Fruit fly (Drosophila melanogaster) whole organism, prepupa: Measurements from ENCODE around the gene lilli.

Experiments
- Blimp-1 ChIP-seq: fragments of 200-800 bp; sonication (Bioruptor generic); optimal IDR thresholded peaks from 3 replicates; lab custom pipeline; 2017; ENCODE audit warnings: missing biosample characterization, missing genetic modification characterization, mild to moderate bottlenecking, moderate library complexity, missing genetic modification reagents
- CG10631 ChIP-seq: fragments of 200-800 bp; sonication (Bioruptor generic); optimal IDR thresholded peaks from 2 replicates; lab custom pipeline; 2016; ENCODE audit warnings: missing biosample characterization, missing genetic modification characterization
- CG10669 ChIP-seq: fragments of 200-800 bp; sonication (Bioruptor generic); optimal IDR thresholded peaks from 3 replicates; lab custom pipeline; 2018; ENCODE audit warnings: missing biosample characterization, mild to moderate bottlenecking, missing genetic modification characterization, moderate library complexity
- CG11294 ChIP-seq: fragments of 200-800 bp; sonication (Bioruptor generic); IDR thresholded peaks from 2 replicates; pipeline ENCODE4 v1.3.6; 2022; ENCODE audit warnings: missing biosample characterization, missing genetic modification characterization
- CG11762 ChIP-seq: fragments of 200-800 bp; sonication (Bioruptor generic); optimal IDR thresholded peaks from 3 replicates; lab custom pipeline; 2016; ENCODE audit warnings: missing biosample characterization, missing genetic modification characterization; ENCODE audit not compliant: insufficient read depth
- CG11902 ChIP-seq: fragments of 200-800 bp; sonication (Bioruptor generic); optimal IDR thresholded peaks from 3 replicates; lab custom pipeline; 2016; ENCODE audit warnings: missing biosample characterization, missing genetic modification characterization
- CG3032 ChIP-seq: fragments of 200-800 bp; optimal IDR thresholded peaks from 2 replicates; lab custom pipeline; 2019; ENCODE audit warnings: missing biosample characterization, mild to moderate bottlenecking, missing genetic modification characterization, moderate library complexity
- CG31627 ChIP-seq: fragments of 200-800 bp; sonication (Bioruptor generic); optimal IDR thresholded peaks from 3 replicates; lab custom pipeline; 2016; ENCODE audit warnings: missing biosample characterization, missing genetic modification characterization
- CG32006 ChIP-seq: fragments of 200-800 bp; sonication (Bioruptor generic); optimal IDR thresholded peaks from 3 replicates; lab custom pipeline; 2017; ENCODE audit warnings: missing biosample characterization, mild to moderate bottlenecking, missing genetic modification characterization
- CG34406 ChIP-seq: fragments of 200-800 bp; sonication (Bioruptor generic); optimal IDR thresholded peaks from 3 replicates; lab custom pipeline; 2016; ENCODE audit warnings: missing biosample characterization, missing genetic modification characterization
- CG3919 ChIP-seq: fragments of 200-800 bp; sonication (Bioruptor generic); optimal IDR thresholded peaks from 3 replicates; lab custom pipeline; 2016; ENCODE audit warnings: missing biosample characterization, missing genetic modification characterization
- CG4318 ChIP-seq: fragments of 200-800 bp; sonication (Bioruptor generic); optimal IDR thresholded peaks from 3 replicates; lab custom pipeline; 2017; ENCODE audit warnings: missing biosample characterization, mild to moderate bottlenecking, missing genetic modification characterization
- CG6163 ChIP-seq: fragments of 200-800 bp; sonication (Bioruptor generic); IDR thresholded peaks from 3 replicates; pipeline ENCODE4 v1.3.6; 2022; ENCODE audit warnings: missing biosample characterization, missing genetic modification characterization
- CG6276 ChIP-seq: fragments of 200-800 bp; sonication (Bioruptor generic); optimal IDR thresholded peaks from 2 replicates; lab custom pipeline; 2017; ENCODE audit warnings: missing biosample characterization, mild to moderate bottlenecking, missing genetic modification characterization
- CG6792 ChIP-seq: fragments of 200-800 bp; sonication (Bioruptor generic); optimal IDR thresholded peaks from 3 replicates; lab custom pipeline; 2016; ENCODE audit warnings: missing biosample characterization, missing genetic modification characterization
- CG6808 ChIP-seq: fragments of 200-800 bp; sonication (Bioruptor generic); optimal IDR thresholded peaks from 3 replicates; lab custom pipeline; 2017; ENCODE audit warnings: missing biosample characterization, missing genetic modification characterization, mild to moderate bottlenecking, moderate library complexity, missing genetic modification reagents
- CG6854 ChIP-seq: fragments of 200-800 bp; sonication (Bioruptor generic); optimal IDR thresholded peaks from 2 replicates; lab custom pipeline; 2017; ENCODE audit warnings: missing biosample characterization, mild to moderate bottlenecking, missing genetic modification characterization
- CG7368 ChIP-seq: fragments of 200-800 bp; sonication (Bioruptor generic); optimal IDR thresholded peaks from 3 replicates; lab custom pipeline; 2016; ENCODE audit warnings: missing biosample characterization, missing genetic modification characterization
- CG8119 ChIP-seq: fragments of 200-800 bp; sonication (Bioruptor generic); IDR thresholded peaks from 3 replicates; pipeline ENCODE4 v1.3.6; 2022; ENCODE audit warnings: missing biosample characterization, missing genetic modification characterization
- CG8632 ChIP-seq: fragments of 200-800 bp; sonication (Bioruptor generic); optimal IDR thresholded peaks from 3 replicates; lab custom pipeline; 2016; ENCODE audit warnings: missing biosample characterization, missing genetic modification characterization
- CG9139 ChIP-seq: fragments of 200-800 bp; sonication (Bioruptor generic); optimal IDR thresholded peaks from 3 replicates; lab custom pipeline; 2017; ENCODE audit warnings: missing biosample characterization, mild to moderate bottlenecking, missing genetic modification characterization
- Eip93F ChIP-seq: fragments of 200-800 bp; sonication (Bioruptor generic); optimal IDR thresholded peaks from 2 replicates; lab custom pipeline; 2016; ENCODE audit warnings: missing biosample characterization, mild to moderate bottlenecking, missing genetic modification characterization
- Ets21C ChIP-seq: fragments of 200-800 bp; sonication (Bioruptor generic); optimal IDR thresholded peaks from 3 replicates; lab custom pipeline; 2016; ENCODE audit warnings: missing biosample characterization, missing genetic modification characterization
- Ets96B ChIP-seq: fragments of 200-800 bp; optimal IDR thresholded peaks from 2 replicates; lab custom pipeline; 2019; ENCODE audit warnings: missing biosample characterization, mild to moderate bottlenecking, missing genetic modification characterization, moderate library complexity
- Gug ChIP-seq: fragments of 200-800 bp; sonication (Bioruptor generic); IDR thresholded peaks from 2 replicates; pipeline ENCODE4 v1.3.6; 2022; ENCODE audit warnings: missing biosample characterization, missing genetic modification characterization
- Hr38 ChIP-seq: sonication (Bioruptor generic); optimal IDR thresholded peaks from 2 replicates; lab custom pipeline; 2016; ENCODE audit warnings: missing biosample characterization, missing genetic modification characterization
- Hr39 ChIP-seq: fragments of 200-800 bp; sonication (Bioruptor generic); optimal IDR thresholded peaks from 2 replicates; lab custom pipeline; 2016; ENCODE audit warnings: missing biosample characterization, missing genetic modification characterization
- Hr4 ChIP-seq: fragments of 200-800 bp; sonication (Bioruptor generic); optimal IDR thresholded peaks from 3 replicates; lab custom pipeline; 2016; ENCODE audit warnings: missing biosample characterization, missing genetic modification characterization
- Met ChIP-seq: fragments of 200-800 bp; sonication (Bioruptor generic); optimal IDR thresholded peaks from 3 replicates; lab custom pipeline; 2016; ENCODE audit warnings: missing biosample characterization, missing genetic modification characterization
- OdsH ChIP-seq: fragments of 200-800 bp; sonication (Bioruptor generic); optimal IDR thresholded peaks from 3 replicates; lab custom pipeline; 2016; ENCODE audit warnings: missing biosample characterization, missing genetic modification characterization
- Sox102F ChIP-seq: fragments of 200-800 bp; sonication (Bioruptor generic); optimal IDR thresholded peaks from 2 replicates; lab custom pipeline; 2016; ENCODE audit warnings: missing biosample characterization, mild to moderate bottlenecking, missing genetic modification characterization
- Sox14 ChIP-seq: fragments of 200-800 bp; sonication (Bioruptor generic); optimal IDR thresholded peaks from 3 replicates; lab custom pipeline; 2016; ENCODE audit warnings: missing biosample characterization, missing genetic modification characterization
- Sox15 ChIP-seq: fragments of 200-800 bp; sonication (Bioruptor generic); optimal IDR thresholded peaks from 3 replicates; lab custom pipeline; 2016; ENCODE audit warnings: missing biosample characterization, missing genetic modification characterization
- achi ChIP-seq: fragments of 200-800 bp; sonication (Bioruptor generic); optimal IDR thresholded peaks from 3 replicates; lab custom pipeline; 2016; ENCODE audit warnings: missing biosample characterization, missing genetic modification characterization
- acj6 ChIP-seq: fragments of 200-800 bp; sonication (Bioruptor generic); optimal IDR thresholded peaks from 3 replicates; lab custom pipeline; 2016; ENCODE audit warnings: missing biosample characterization, missing genetic modification characterization
- dac ChIP-seq: fragments of 200-800 bp; sonication (Bioruptor generic); optimal IDR thresholded peaks from 2 replicates; lab custom pipeline; 2017; ENCODE audit warnings: missing biosample characterization, mild to moderate bottlenecking, missing genetic modification characterization
- dsx ChIP-seq: fragments of 200-800 bp; optimal IDR thresholded peaks from 3 replicates; lab custom pipeline; 2019; ENCODE audit warnings: missing biosample characterization, mild to moderate bottlenecking, missing genetic modification characterization, moderate library complexity; ENCODE audit not compliant: poor library complexity, severe bottlenecking
- eg ChIP-seq: fragments of 200-800 bp; sonication (Bioruptor generic); IDR thresholded peaks from 3 replicates; pipeline ENCODE4 v1.3.6; 2022; ENCODE audit warnings: missing biosample characterization, missing genetic modification characterization
- esn ChIP-seq: fragments of 200-800 bp; sonication (Bioruptor generic); optimal IDR thresholded peaks from 2 replicates; lab custom pipeline; 2016; ENCODE audit warnings: missing biosample characterization, mild to moderate bottlenecking, missing genetic modification characterization, moderate library complexity
- fd59A ChIP-seq: fragments of 200-800 bp; sonication (Bioruptor generic); optimal IDR thresholded peaks from 2 replicates; lab custom pipeline; 2017; ENCODE audit warnings: missing biosample characterization, mild to moderate bottlenecking, missing genetic modification characterization, missing genetic modification reagents
- lz ChIP-seq: fragments of 200-800 bp; sonication (Bioruptor generic); optimal IDR thresholded peaks from 3 replicates; lab custom pipeline; 2016; ENCODE audit warnings: missing biosample characterization, missing genetic modification characterization
- net ChIP-seq: fragments of 200-800 bp; sonication (Bioruptor generic); optimal IDR thresholded peaks from 3 replicates; lab custom pipeline; 2016; ENCODE audit warnings: missing biosample characterization, missing genetic modification characterization
- pdm3 ChIP-seq: fragments of 200-800 bp; sonication (Bioruptor generic); optimal IDR thresholded peaks from 3 replicates; lab custom pipeline; 2016; ENCODE audit warnings: missing biosample characterization, missing genetic modification characterization
- salr ChIP-seq, 2 experiments: fragments of 200-800 bp; sonication (Bioruptor generic); optimal IDR thresholded peaks; 3 replicates each; lab custom pipeline; 2016 to 2018; ENCODE audit warnings: missing biosample characterization in 2 of 2, missing genetic modification characterization in 2 of 2, mild to moderate bottlenecking in 1 of 2
- ss ChIP-seq, 2 experiments: fragments of 200-800 bp; sonication (Bioruptor generic); optimal IDR thresholded peaks; 2 replicates in 1 of 2; 3 replicates in 1 of 2; lab custom pipeline; 2017 to 2018; ENCODE audit warnings: mild to moderate bottlenecking in 2 of 2, missing biosample characterization in 2 of 2, missing genetic modification characterization in 2 of 2, moderate library complexity in 1 of 2
- topi ChIP-seq: fragments of 200-800 bp; sonication (Bioruptor generic); optimal IDR thresholded peaks from 3 replicates; lab custom pipeline; 2016; ENCODE audit warnings: missing biosample characterization, missing genetic modification characterization
- vri ChIP-seq: fragments of 200-800 bp; sonication (Bioruptor generic); optimal IDR thresholded peaks from 3 replicates; lab custom pipeline; 2016; ENCODE audit warnings: missing biosample characterization, mild to moderate bottlenecking, missing genetic modification characterization

Gene lilli

dm6 chr2L:3001953-3002352 lies 116.2 kb downstream of the lilli start (continued):
- TF ChIP-seq Hr39 (GFP tag; lab: Kevin White, UChicago) (no peak), Sox102F (GFP tag; lab: Kevin White, UChicago) (no peak), CG34406 (GFP tag; lab: Kevin White, UChicago) (no peak), CG6792 (GFP tag; lab: Kevin White, UChicago) (no peak), CG11762 (GFP tag; lab: Kevin White, UChicago) (no peak), CG9139 (GFP tag; lab: Kevin White, UChicago) (no peak), net (GFP tag; lab: Kevin White, UChicago) (no peak), CG10669 (GFP tag; lab: Kevin White, UChicago) (no peak), dac (GFP tag; lab: Kevin White, UChicago) (no peak), CG6163 (GFP tag; lab: Robert Waterston, UW) (peak; percentile 59; the same call in 2 of the 3 replicates), OdsH (GFP tag; lab: Kevin White, UChicago) (peak; percentile 29), CG8119 (GFP tag; lab: Robert Waterston, UW) (peak; percentile 70), CG6854 (GFP tag; lab: Kevin White, UChicago) (no peak), Ets96B (tag; lab: Kevin White, UChicago) (no peak), Hr4 (GFP tag; lab: Kevin White, UChicago) (peak; percentile 36), CG7368 (GFP tag; lab: Kevin White, UChicago) (no peak), Ets21C (no peak), acj6 (GFP tag; lab: Kevin White, UChicago) (no peak), topi (GFP tag; lab: Kevin White, UChicago) (no peak), lz (GFP tag; lab: Kevin White, UChicago) (no peak), CG3919 (GFP tag; lab: Kevin White, UChicago) (no peak), Sox15 (GFP tag; lab: Kevin White, UChicago) (no peak), CG8632 (GFP tag; lab: Kevin White, UChicago) (no peak), CG4318 (peak; percentile 20), Blimp-1 (GFP tag; lab: Kevin White, UChicago) (no peak), CG6808 (no peak), pdm3 (GFP tag; lab: Kevin White, UChicago) (peak; percentile 17), CG11902 (no peak), CG32006 (GFP tag; lab: Kevin White, UChicago) (peak; percentile 72), ss (GFP tag; optimal IDR thresholded peaks at IDR 0.05; lab: Kevin White, UChicago) (no peak), CG3032 (tag; lab: Kevin White, UChicago) (no peak), vri (GFP tag; lab: Kevin White, UChicago) (no peak), CG10631 (no peak), Hr38 (GFP tag; lab: Kevin White, UChicago) (no peak), esn (GFP tag; lab: Kevin White, UChicago) (no peak), CG6276 (GFP tag; lab: Kevin White, UChicago) (peak; percentile 63), CG11294 (GFP tag; lab: Robert Waterston, UW) (no peak)

dm6 chr2L:3003399-3003798 lies 117.7 kb downstream of the lilli start:
- TF ChIP-seq CG8632 (GFP tag; lab: Kevin White, UChicago): no peak
- no peak for TF ChIP-seq CG31627 (GFP tag; lab: Kevin White, UChicago)
- no peak for TF ChIP-seq CG6854 (GFP tag; lab: Kevin White, UChicago)
- TF ChIP-seq vri (GFP tag; lab: Kevin White, UChicago): no peak
- TF ChIP-seq Gug (GFP tag; lab: Robert Waterston, UW): peak; percentile 63
- no peak for TF ChIP-seq dsx
- peak; percentile 57 for TF ChIP-seq achi
- no peak for TF ChIP-seq Ets21C
- TF ChIP-seq dac (GFP tag; lab: Kevin White, UChicago): peak; percentile 69
- peak; percentile 49 for TF ChIP-seq OdsH (GFP tag; lab: Kevin White, UChicago)
- peak; percentile 93 for TF ChIP-seq Hr4 (GFP tag; lab: Kevin White, UChicago)
- TF ChIP-seq acj6 (GFP tag; lab: Kevin White, UChicago): peak; percentile 24
- no peak for TF ChIP-seq Met (GFP tag; lab: Kevin White, UChicago)
- no peak for TF ChIP-seq Hr38 (GFP tag; lab: Kevin White, UChicago)
- TF ChIP-seq eg (GFP tag; lab: Robert Waterston, UW): peak; percentile 83
- TF ChIP-seq CG4318: peak; percentile 86
- no peak for TF ChIP-seq Sox15 (GFP tag; lab: Kevin White, UChicago)
- no peak for TF ChIP-seq fd59A
- no peak for TF ChIP-seq CG10631
- peak; percentile 28 for TF ChIP-seq net (GFP tag; lab: Kevin White, UChicago)
- no peak for TF ChIP-seq ss (GFP tag; optimal IDR thresholded peaks at IDR 0.05; lab: Kevin White, UChicago)
- no peak for TF ChIP-seq Hr39 (GFP tag; lab: Kevin White, UChicago)
- TF ChIP-seq CG32006 (GFP tag; lab: Kevin White, UChicago): peak; percentile 94
- no peak for TF ChIP-seq Eip93F
- TF ChIP-seq Ets96B (tag; lab: Kevin White, UChicago): no peak
- peak; percentile 21 for TF ChIP-seq CG11762 (GFP tag; lab: Kevin White, UChicago)
- TF ChIP-seq Blimp-1 (GFP tag; lab: Kevin White, UChicago): no peak
- TF ChIP-seq CG6163 (GFP tag; lab: Robert Waterston, UW): peak; percentile 80
- peak; percentile 25 for TF ChIP-seq Sox14 (GFP tag; lab: Kevin White, UChicago)
- peak in 1 of 2 experiments; percentile 60 for TF ChIP-seq salr (GFP tag; optimal IDR thresholded peaks at IDR 0.05; lab: Kevin White, UChicago)
